Fruit fly (Drosophila melanogaster): ENCODE results near the gene Hsdl2.
A peak's percentile ranks its signal among the peaks of the same experiment; 100 is the strongest.

- TF ChIP-seq CG6163 (GFP tag; IDR thresholded peaks at IDR 0.05) (no peak), CG31627 (GFP tag; optimal IDR thresholded peaks at IDR 0.05) (no peak), Blimp-1 (GFP tag; optimal IDR thresholded peaks at IDR 0.05) (no peak), Sox14 (GFP tag; optimal IDR thresholded peaks at IDR 0.05) (no peak), vri (GFP tag; optimal IDR thresholded peaks at IDR 0.05) (peak; percentile 62), CG11762 (GFP tag; optimal IDR thresholded peaks at IDR 0.05; ENCODE audit: insufficient read depth) (no peak), achi (GFP tag; optimal IDR thresholded peaks at IDR 0.05) (no peak), Hr4 (GFP tag; optimal IDR thresholded peaks at IDR 0.05) (no peak), Gug (GFP tag; IDR thresholded peaks at IDR 0.05) (no peak), CG32006 (GFP tag; optimal IDR thresholded peaks at IDR 0.05) (no peak), CG11294 (GFP tag; IDR thresholded peaks at IDR 0.05) (no peak), CG6792 (GFP tag; optimal IDR thresholded peaks at IDR 0.05) (no peak), esn (GFP tag; optimal IDR thresholded peaks at IDR 0.05) (no peak), CG7368 (GFP tag; optimal IDR thresholded peaks at IDR 0.05) (no peak)
These were observed 15.5 kb downstream of the Hsdl2 start for dm6 chr3R:27692645-27693307.
